Fruit fly (Drosophila melanogaster): ENCODE measurements around the gene Dph5.

Dph5 gene

DNA sequence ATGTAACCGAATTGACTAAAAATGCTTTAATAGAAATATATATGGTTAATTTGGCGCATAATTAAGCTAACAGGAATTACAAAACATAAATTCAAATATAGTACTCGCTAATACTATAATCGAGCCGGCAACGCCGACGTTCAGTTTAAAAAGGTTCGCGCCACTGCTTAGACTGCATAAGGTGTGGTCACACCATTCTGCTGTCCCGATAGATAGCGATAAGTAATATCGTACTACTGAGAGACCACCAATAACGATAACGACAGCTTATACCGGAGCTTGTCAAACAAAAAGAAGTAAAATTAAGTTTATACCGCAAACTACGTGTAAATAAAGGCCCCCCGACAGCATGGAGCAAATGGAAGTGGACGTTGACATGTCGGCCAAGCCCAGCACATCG lies 2.5 kb downstream of the Dph5 start, which contains the start of gene CSN6:
Gene CSN6, plus strand, starts transcription at position 228 of the 400 bp plus-strand sequence.
- no peak for TF ChIP-seq h (optimal IDR thresholded peaks at IDR 0.05)
- TF ChIP-seq Myc (optimal IDR thresholded peaks at IDR 0.05): no peak
- TF ChIP-seq insv (optimal IDR thresholded peaks at IDR 0.05): no peak
- no peak for TF ChIP-seq Sin3A (optimal IDR thresholded peaks at IDR 0.05)
- TF ChIP-seq ttk (optimal IDR thresholded peaks at IDR 0.05): no peak
- TF ChIP-seq psq (optimal IDR thresholded peaks at IDR 0.05): no peak

DNA sequence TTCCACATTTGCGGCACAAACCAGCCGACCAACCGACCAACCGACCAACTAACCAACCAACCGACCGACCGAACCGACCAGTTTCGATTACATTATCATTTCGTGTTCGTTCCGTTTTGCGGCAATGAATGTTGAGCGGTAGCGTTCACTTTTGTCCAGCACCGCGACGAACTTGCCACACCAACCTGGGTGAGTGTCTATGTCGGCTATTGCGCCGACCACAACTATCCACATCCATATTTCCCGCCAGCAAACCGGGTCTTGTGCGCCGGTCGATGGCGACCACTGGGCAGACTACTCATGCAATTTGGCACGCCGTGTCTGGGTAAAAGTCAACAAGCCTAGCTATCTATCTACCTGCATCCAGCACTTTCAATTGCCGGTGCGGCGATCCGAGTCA lies 6.0 kb downstream of the Dph5 start:
- TF ChIP-seq Sin3A (optimal IDR thresholded peaks at IDR 0.05): no peak
- no peak for TF ChIP-seq Myc (optimal IDR thresholded peaks at IDR 0.05)
- TF ChIP-seq psq (optimal IDR thresholded peaks at IDR 0.05): no peak
- no peak for TF ChIP-seq insv (optimal IDR thresholded peaks at IDR 0.05)
- TF ChIP-seq h (optimal IDR thresholded peaks at IDR 0.05): no peak
- no peak for TF ChIP-seq ttk (optimal IDR thresholded peaks at IDR 0.05)

DNA sequence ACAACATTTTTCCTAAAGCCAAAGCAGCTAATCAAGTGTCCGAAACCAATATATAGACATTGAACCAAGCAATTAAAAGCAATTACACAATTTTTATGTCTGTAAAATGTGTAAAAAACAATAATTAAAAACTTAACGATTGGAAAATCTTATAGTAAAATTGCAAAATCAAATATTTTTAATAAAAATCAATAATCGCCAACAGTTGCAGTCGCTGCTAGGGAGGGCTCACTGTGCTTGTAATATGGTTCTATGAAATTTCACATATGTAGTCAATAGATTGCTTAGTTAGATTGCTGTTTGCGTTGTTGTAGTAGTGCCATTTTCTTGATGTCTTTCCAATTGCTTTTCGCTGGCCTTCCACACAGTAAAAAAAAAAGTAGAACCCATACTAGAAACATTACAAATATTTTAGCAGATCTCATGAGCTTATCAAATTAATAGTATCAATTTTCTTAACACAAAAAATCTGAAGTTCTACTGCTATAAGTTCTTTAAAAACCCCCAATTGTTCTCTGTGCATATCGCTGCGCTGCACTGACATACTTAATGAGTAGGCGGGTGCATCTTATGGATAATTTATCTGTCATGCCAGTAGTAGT lies 6.8 kb downstream of the Dph5 start:
- no peak for TF ChIP-seq insv (optimal IDR thresholded peaks at IDR 0.05)
- no peak for TF ChIP-seq Sin3A (optimal IDR thresholded peaks at IDR 0.05)
- TF ChIP-seq ttk (optimal IDR thresholded peaks at IDR 0.05): no peak
- TF ChIP-seq Myc (optimal IDR thresholded peaks at IDR 0.05): no peak
- no peak for TF ChIP-seq h (optimal IDR thresholded peaks at IDR 0.05)
- no peak for TF ChIP-seq psq (optimal IDR thresholded peaks at IDR 0.05)

DNA sequence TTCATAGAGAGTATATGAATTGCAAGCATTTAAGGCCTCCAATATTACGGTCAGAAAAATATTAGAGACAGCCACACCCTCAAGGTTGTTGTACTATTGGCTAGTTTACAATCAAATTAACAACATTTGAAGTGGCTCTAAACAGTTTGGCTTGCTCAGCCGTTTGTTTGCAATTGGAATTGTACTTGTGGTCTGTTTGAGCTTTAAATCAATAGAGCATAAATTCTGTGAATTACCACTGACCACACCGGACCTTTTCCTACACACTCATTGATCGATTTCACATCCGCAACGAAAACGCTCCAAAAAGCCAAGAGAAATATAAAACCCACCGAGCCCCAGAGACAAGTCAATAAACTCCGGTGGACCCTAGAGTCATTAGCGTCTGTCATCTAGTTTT lies 9.4 kb downstream of the Dph5 start:
- no peak for TF ChIP-seq psq (optimal IDR thresholded peaks at IDR 0.05)
- no peak for TF ChIP-seq ttk (optimal IDR thresholded peaks at IDR 0.05)
- no peak for TF ChIP-seq Myc (optimal IDR thresholded peaks at IDR 0.05)
- no peak for TF ChIP-seq h (optimal IDR thresholded peaks at IDR 0.05)

DNA sequence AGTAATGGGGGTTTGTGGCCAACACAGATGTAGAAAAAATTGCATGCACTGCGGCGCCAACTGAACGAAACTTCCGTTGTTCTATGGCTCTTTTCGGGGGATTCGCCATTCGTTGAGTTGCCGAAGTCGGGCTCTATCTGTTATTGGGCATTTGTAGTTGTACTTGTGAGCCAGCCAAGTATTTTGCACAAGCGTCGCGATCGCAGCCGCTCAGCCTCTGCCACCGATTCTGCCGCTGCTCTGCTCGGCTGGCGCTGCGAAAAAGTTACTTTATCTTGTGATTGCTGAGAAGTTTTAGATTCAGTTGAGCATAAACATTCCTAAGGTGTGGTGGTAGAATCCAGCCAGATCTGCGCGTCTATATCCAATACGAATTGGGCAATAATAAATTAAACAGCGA lies 13.1 kb downstream of the Dph5 start, which contains the start of gene CG33110:
Gene CG33110, plus strand, starts transcription at position 301 of the 400 bp plus-strand sequence.
- TF ChIP-seq psq (optimal IDR thresholded peaks at IDR 0.05) (no peak), insv (optimal IDR thresholded peaks at IDR 0.05) (no peak), Sin3A (optimal IDR thresholded peaks at IDR 0.05) (no peak), h (optimal IDR thresholded peaks at IDR 0.05) (no peak), Myc (optimal IDR thresholded peaks at IDR 0.05) (no peak), ttk (optimal IDR thresholded peaks at IDR 0.05) (no peak)

DNA sequence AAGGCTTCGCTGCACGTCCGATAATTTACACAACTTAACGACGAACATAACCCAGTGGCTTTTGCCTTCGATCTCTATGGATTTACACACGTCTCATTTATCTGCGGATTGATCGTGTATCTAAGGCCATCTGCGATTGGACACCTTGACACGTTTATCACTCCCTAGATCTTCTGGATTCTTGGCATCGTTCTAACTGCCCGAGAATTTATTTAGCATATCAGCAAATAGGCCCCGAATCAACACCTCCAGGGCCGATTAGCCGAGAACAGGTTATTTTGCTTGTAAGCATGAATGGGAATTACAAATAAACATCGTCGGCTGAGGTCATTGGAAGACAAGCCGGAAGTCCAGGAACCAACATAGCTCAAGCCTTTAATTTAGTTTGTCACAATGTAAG lies 14.5 kb downstream of the Dph5 start:
- TF ChIP-seq h (optimal IDR thresholded peaks at IDR 0.05): no peak
- TF ChIP-seq insv (optimal IDR thresholded peaks at IDR 0.05): no peak
- TF ChIP-seq Myc (optimal IDR thresholded peaks at IDR 0.05): no peak
- TF ChIP-seq psq (optimal IDR thresholded peaks at IDR 0.05): no peak
- TF ChIP-seq ttk (optimal IDR thresholded peaks at IDR 0.05): no peak
- TF ChIP-seq Sin3A (optimal IDR thresholded peaks at IDR 0.05): no peak

DNA sequence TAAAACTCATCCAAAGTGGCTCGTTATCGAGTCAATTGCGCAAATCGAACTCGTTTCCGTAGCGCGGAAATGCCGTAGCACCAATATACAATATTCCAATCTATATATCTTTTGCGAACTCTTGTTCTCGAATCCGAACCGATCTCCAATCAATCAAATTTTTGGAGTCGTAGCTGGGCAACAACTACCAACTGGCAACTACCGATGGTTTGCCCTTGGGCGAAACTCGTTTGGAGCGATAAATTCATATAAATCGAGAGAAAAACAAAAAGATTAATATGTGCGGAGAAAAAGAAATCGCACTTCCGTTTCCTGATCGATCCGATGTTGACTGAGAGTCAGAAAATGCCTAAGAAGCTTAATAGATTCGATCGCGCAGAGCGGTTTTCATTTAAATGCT lies 17.3 kb downstream of the Dph5 start:
- TF ChIP-seq Myc (optimal IDR thresholded peaks at IDR 0.05) (no peak), insv (optimal IDR thresholded peaks at IDR 0.05) (no peak), Sin3A (optimal IDR thresholded peaks at IDR 0.05) (no peak), ttk (optimal IDR thresholded peaks at IDR 0.05) (no peak), h (optimal IDR thresholded peaks at IDR 0.05) (no peak), psq (optimal IDR thresholded peaks at IDR 0.05) (no peak)

DNA sequence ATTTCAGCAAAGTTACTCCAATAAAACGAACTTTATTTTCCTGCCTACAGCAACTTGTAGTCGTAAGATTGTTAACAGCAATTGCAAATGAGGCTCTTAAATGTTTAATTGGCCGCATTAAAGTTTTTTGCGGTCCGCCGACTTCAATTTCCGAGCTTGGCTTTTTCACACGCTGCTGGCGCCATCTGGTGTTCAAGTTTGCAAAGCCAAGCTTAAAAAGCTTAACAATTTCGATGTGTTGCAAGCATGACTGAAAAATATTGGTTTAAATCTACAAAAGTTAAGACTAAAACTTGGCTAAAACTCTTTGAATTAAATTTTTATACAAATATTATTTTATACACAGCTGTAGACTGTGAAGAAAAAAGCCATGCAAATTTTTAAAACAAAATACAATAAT lies 18.3 kb downstream of the Dph5 start:
- TF ChIP-seq insv (optimal IDR thresholded peaks at IDR 0.05): no peak
- no peak for TF ChIP-seq ttk (optimal IDR thresholded peaks at IDR 0.05)
- TF ChIP-seq Myc (optimal IDR thresholded peaks at IDR 0.05): no peak
- TF ChIP-seq Sin3A (optimal IDR thresholded peaks at IDR 0.05): no peak
- no peak for TF ChIP-seq h (optimal IDR thresholded peaks at IDR 0.05)
- no peak for TF ChIP-seq psq (optimal IDR thresholded peaks at IDR 0.05)

DNA sequence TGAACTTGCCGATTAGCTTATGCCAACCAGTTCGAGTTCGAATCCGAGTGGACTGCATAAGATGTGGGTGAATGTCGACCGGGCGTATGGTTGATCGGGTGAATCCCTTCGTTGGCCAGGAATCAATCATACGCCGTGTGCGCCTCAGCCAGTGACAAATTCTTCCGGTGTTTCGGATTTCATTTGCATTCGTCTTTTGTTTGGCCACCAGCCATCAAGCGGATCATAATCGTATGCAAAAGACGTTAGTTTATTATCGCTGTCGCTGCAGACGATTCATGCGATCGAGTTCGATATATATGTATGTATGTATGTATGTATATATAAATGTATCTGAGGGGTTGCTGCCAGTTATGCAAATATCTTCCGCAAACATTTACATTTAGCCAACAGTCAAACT lies 18.9 kb downstream of the Dph5 start:
- no peak for TF ChIP-seq Myc (optimal IDR thresholded peaks at IDR 0.05)
- no peak for TF ChIP-seq insv (optimal IDR thresholded peaks at IDR 0.05)
- TF ChIP-seq Sin3A (optimal IDR thresholded peaks at IDR 0.05): no peak
- no peak for TF ChIP-seq psq (optimal IDR thresholded peaks at IDR 0.05)
- no peak for TF ChIP-seq h (optimal IDR thresholded peaks at IDR 0.05)
- no peak for TF ChIP-seq ttk (optimal IDR thresholded peaks at IDR 0.05)

DNA sequence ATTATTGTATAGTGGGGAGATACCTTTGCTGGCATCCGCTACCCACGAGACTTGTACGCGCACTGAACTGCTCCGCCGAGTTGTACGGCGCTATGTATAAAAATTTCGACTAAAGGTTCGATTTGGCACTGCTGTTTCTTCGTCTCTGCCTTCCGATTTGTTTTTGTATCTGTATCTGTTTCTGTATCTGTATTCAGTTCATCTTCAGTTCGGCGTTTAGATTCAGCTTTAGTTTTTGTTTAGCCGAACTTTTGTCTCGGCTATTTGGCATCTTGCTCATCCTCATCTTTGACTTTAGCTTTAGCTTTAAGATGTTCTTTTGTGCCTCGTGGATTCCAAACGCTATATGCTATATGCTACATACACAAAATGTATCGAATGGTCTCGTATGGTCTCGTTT lies 20.5 kb downstream of the Dph5 start, which contains the start of gene sit:
Gene sit, minus strand, starts transcription at position 71 of the 400 bp plus-strand sequence.
- no peak for TF ChIP-seq insv (optimal IDR thresholded peaks at IDR 0.05)
- TF ChIP-seq h (optimal IDR thresholded peaks at IDR 0.05): no peak
- TF ChIP-seq Sin3A (optimal IDR thresholded peaks at IDR 0.05): no peak
- no peak for TF ChIP-seq psq (optimal IDR thresholded peaks at IDR 0.05)
- TF ChIP-seq Myc (optimal IDR thresholded peaks at IDR 0.05): no peak
- no peak for TF ChIP-seq ttk (optimal IDR thresholded peaks at IDR 0.05)

DNA sequence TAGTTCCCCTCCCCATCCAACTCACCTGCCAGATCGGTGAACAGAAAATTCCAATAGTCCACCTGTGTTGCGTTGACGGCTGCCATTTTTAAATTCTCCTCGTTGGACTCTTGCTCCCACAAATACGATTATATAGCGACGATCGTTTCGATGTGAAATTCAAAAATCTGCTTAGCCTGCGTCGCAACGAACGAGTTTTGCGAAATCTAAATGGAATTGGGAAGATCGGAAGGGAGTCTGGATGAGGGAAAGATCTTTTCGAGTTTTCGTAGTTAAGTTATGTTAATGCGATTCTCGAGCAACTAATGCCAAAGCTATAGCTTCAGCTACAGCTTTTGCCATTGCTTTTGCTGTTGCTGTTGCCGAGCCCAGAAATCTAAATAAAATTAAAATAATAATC lies 22.8 kb downstream of the Dph5 start:
- no peak for TF ChIP-seq Sin3A (optimal IDR thresholded peaks at IDR 0.05)
- no peak for TF ChIP-seq h (optimal IDR thresholded peaks at IDR 0.05)
- no peak for TF ChIP-seq insv (optimal IDR thresholded peaks at IDR 0.05)
- no peak for TF ChIP-seq Myc (optimal IDR thresholded peaks at IDR 0.05)
- no peak for TF ChIP-seq psq (optimal IDR thresholded peaks at IDR 0.05)
- TF ChIP-seq ttk (optimal IDR thresholded peaks at IDR 0.05): no peak

DNA sequence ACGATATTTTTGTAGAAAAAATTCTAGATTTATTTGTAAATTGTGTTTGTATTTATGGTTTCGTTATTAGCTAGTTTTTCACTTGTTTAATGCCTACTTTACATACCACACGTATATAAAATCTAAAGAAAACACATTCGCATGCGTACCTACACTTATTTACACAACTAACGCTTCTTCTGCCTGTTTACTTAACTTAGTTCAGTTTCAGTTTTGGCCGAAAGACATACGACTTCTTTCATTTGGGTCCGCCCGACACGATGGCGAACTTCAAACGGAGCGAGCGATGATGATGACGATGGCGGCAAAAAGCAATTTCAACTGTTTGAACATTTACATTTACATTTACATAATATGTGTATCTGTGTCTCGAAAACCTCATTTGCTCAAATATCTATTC lies 24.6 kb downstream of the Dph5 start:
- TF ChIP-seq psq (optimal IDR thresholded peaks at IDR 0.05): no peak

DNA sequence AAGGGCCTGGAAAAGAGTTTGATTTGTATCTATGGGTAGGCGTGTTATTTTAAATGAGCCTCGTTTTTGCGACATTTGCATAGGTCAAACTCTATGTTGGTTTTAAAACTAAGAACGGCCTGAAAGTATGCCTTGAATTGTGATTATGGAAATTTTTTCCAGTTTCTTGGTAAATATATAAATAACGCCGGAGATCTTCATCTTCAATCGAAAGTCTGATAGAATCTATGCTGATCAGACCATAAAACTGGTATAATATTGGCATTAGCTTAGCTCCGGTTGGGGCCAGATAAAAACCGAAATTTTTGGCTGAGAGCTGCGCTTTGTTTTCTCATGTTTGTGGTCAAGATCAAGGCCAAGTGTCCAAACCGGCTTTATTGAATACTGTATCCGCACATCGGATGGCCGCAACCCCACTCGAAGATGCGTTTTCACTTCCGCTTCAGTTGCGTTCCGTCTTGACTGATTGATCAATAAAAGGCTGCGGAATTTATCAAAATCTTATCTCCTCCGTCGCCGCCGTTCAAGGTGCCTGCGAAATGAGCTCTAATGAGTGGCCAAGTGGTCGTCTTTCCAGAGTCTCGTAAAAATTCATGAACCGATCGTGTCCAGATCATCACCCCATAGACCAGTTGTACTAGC lies 25.8 kb downstream of the Dph5 start:
- no peak for TF ChIP-seq Sin3A (optimal IDR thresholded peaks at IDR 0.05)
- no peak for TF ChIP-seq psq (optimal IDR thresholded peaks at IDR 0.05)
- TF ChIP-seq insv (optimal IDR thresholded peaks at IDR 0.05): no peak
- TF ChIP-seq ttk (optimal IDR thresholded peaks at IDR 0.05): no peak
- no peak for TF ChIP-seq Myc (optimal IDR thresholded peaks at IDR 0.05)
- no peak for TF ChIP-seq h (optimal IDR thresholded peaks at IDR 0.05)
